Worm (Caenorhabditis elegans) whole organism, L1 larva: ENCODE data around the gene copb-2.

Experiments
- blmp-1 ChIP-seq: fragments of 150-350 bp; optimal IDR thresholded peaks from 2 replicates; lab custom pipeline; 2014; ENCODE audit warnings: missing biosample characterization, missing genetic modification characterization
- egl-27 ChIP-seq, 2 experiments: fragments of 150-350 bp in 1 of 2; sonication (generic microtip); optimal IDR thresholded peaks; 3 replicates each; lab custom pipeline; 2017 to 2018; ENCODE audit warnings: missing biosample characterization in 2 of 2, missing genetic modification characterization in 2 of 2, missing genetic modification reagents in 2 of 2
- isw-1 ChIP-seq: fragments of 200-800 bp; sonication (Bioruptor generic); IDR thresholded peaks from 2 replicates; pipeline ENCODE4 v1.3.6; 2022; ENCODE audit warnings: missing genetic modification characterization, missing compliant biosample characterization
- lin-15B ChIP-seq: fragments of 150-350 bp; sonication (generic microtip); optimal IDR thresholded peaks from 3 replicates; lab custom pipeline; 2014; ENCODE audit warnings: missing biosample characterization, missing genetic modification characterization
- lin-39 ChIP-seq: fragments of 150-350 bp; optimal IDR thresholded peaks from 2 replicates; lab custom pipeline; 2014; ENCODE audit warnings: missing biosample characterization, missing genetic modification reagents, missing genetic modification characterization
- lir-3 ChIP-seq: sonication (generic microtip); optimal IDR thresholded peaks from 2 replicates; lab custom pipeline; 2016; ENCODE audit warnings: mild to moderate bottlenecking, missing genetic modification characterization, moderate library complexity, missing compliant biosample characterization; ENCODE audit not compliant: poor library complexity
- nhr-85 ChIP-seq: sonication (generic microtip); peaks from one replicate; lab custom pipeline; 2016; ENCODE audit warnings: missing genetic modification characterization, inconsistent platforms, missing compliant biosample characterization
- pqm-1 ChIP-seq: sonication (generic microtip); optimal IDR thresholded peaks from 3 replicates; lab custom pipeline; 2017; ENCODE audit warnings: missing biosample characterization, missing genetic modification characterization
- sptf-1 ChIP-seq: fragments of 150-350 bp; optimal IDR thresholded peaks from 2 replicates; lab custom pipeline; 2014; ENCODE audit warnings: missing biosample characterization, missing genetic modification characterization
- ztf-4 ChIP-seq: fragments of 150-350 bp; optimal IDR thresholded peaks from 2 replicates; lab custom pipeline; 2014; ENCODE audit warnings: missing biosample characterization, missing genetic modification characterization

- TF ChIP-seq isw-1 (GFP tag; lab: Robert Waterston, UW) (no peak), nhr-85 (tag; lab: Kevin White, UChicago) (no peak), pqm-1 (no peak), ztf-4 (tag; lab: Kevin White, UChicago) (no peak), lir-3 (no peak), blmp-1 (tag; lab: Kevin White, UChicago) (no peak), lin-39 (tag; lab: Kevin White, UChicago) (no peak), sptf-1 (tag; lab: Kevin White, UChicago) (no peak), egl-27 (tag; optimal IDR thresholded peaks at IDR 0.05; lab: Kevin White, UChicago) (no peak), lin-15B (no peak)
Observed at ce11 chrIV:9445407-9445806, 14.1 kb upstream of the copb-2 start, which contains the start of gene hsp-12.3.
